Worm (Caenorhabditis elegans) whole organism, late embryonic: ENCODE data around the gene T20D3.14.

Source experiments
- ceh-48 ChIP-seq: sonication (generic microtip); optimal IDR thresholded peaks from 2 replicates; lab custom pipeline; 2016; ENCODE audit warnings: missing genetic modification characterization, inconsistent platforms, missing compliant biosample characterization
- elt-2 ChIP-seq: sonication (generic microtip); optimal IDR thresholded peaks from 2 replicates; lab custom pipeline; 2016; ENCODE audit warnings: missing genetic modification reagents, missing genetic modification characterization, missing compliant biosample characterization
- eyg-1 ChIP-seq: sonication (generic microtip); optimal IDR thresholded peaks from 2 replicates; lab custom pipeline; 2016; ENCODE audit warnings: missing genotype, missing genetic modification characterization, missing compliant biosample characterization
- fkh-10 ChIP-seq: fragments of 150-350 bp; optimal IDR thresholded peaks from 2 replicates; lab custom pipeline; 2014; ENCODE audit warnings: missing biosample characterization, missing genetic modification reagents, missing genetic modification characterization
- nhr-232 ChIP-seq: sonication (generic microtip); optimal IDR thresholded peaks from 2 replicates; lab custom pipeline; 2016; ENCODE audit warnings: missing genetic modification characterization, missing compliant biosample characterization
- npax-4 ChIP-seq: sonication (generic microtip); optimal IDR thresholded peaks from 2 replicates; lab custom pipeline; 2016; ENCODE audit warnings: missing genetic modification characterization, missing compliant biosample characterization
- pha-2 ChIP-seq: sonication (generic microtip); optimal IDR thresholded peaks from 2 replicates; lab custom pipeline; 2017; ENCODE audit warnings: mild to moderate bottlenecking, missing genetic modification characterization, missing compliant biosample characterization
- pha-4 ChIP-seq: fragments of 150-350 bp; optimal IDR thresholded peaks from 2 replicates; lab custom pipeline; 2018; ENCODE audit warnings: missing biosample characterization, missing genetic modification reagents, missing genetic modification characterization
- syd-9 ChIP-seq: sonication (generic microtip); optimal IDR thresholded peaks from 2 replicates; lab custom pipeline; 2016; ENCODE audit warnings: mild to moderate bottlenecking, missing genetic modification characterization, moderate library complexity, missing compliant biosample characterization
- unc-55 ChIP-seq: sonication (generic microtip); optimal IDR thresholded peaks from 2 replicates; lab custom pipeline; 2017; ENCODE audit warnings: missing biosample characterization, missing genetic modification reagents, missing genetic modification characterization
- unc-86 ChIP-seq: sonication (generic microtip); optimal IDR thresholded peaks from 2 replicates; lab custom pipeline; 2016; ENCODE audit warnings: missing genetic modification characterization, missing compliant biosample characterization

ce11 chrIV:9320023-9320422, 15.7 kb downstream of the T20D3.14 start:
- TF ChIP-seq pha-2 (no peak), nhr-232 (tag; lab: Kevin White, UChicago) (no peak), syd-9 (no peak), pha-4 (no peak), npax-4 (tag; lab: Kevin White, UChicago) (no peak), elt-2 (tag; lab: Kevin White, UChicago) (no peak), unc-86 (no peak), eyg-1 (tag; lab: Kevin White, UChicago) (no peak), fkh-10 (GFP tag; lab: Kevin White, UChicago) (no peak), unc-55 (no peak), ceh-48 (tag; lab: Kevin White, UChicago) (no peak)
